Fruit fly (Drosophila melanogaster): ENCODE measurements around the gene Hsp23.

The Hsp23 gene

dm6 chr3L:9377198-9378035 lies 4.3 kb upstream of the Hsp23 start, which contains the start of gene Hsp26 (continued):
- TF ChIP-seq Camta (GFP tag; optimal IDR thresholded peaks at IDR 0.05) (peak; percentile 87), CG7786 (GFP tag; optimal IDR thresholded peaks at IDR 0.05) (peak; percentile 83), fu2 (GFP tag; optimal IDR thresholded peaks at IDR 0.05) (peak; percentile 83), Aef1 (GFP tag; IDR thresholded peaks at IDR 0.05) (peak; percentile 77), ssp (GFP tag; IDR thresholded peaks at IDR 0.05) (peak; percentile 66), tap (tag; optimal IDR thresholded peaks at IDR 0.05) (peak; percentile 71), CG9797 (GFP tag; optimal IDR thresholded peaks at IDR 0.05) (no peak), CG11247 (GFP tag; IDR thresholded peaks at IDR 0.05) (peak; percentile 62), ara (GFP tag; IDR thresholded peaks at IDR 0.05) (peak; percentile 77), Scr (GFP tag; IDR thresholded peaks at IDR 0.05; ENCODE audit: partially characterized antibody) (no peak), CG6175 (GFP tag; IDR thresholded peaks at IDR 0.05) (no peak), chn (GFP tag; optimal IDR thresholded peaks at IDR 0.05) (peak; percentile 79), gcm2 (GFP tag; optimal IDR thresholded peaks at IDR 0.05) (peak; percentile 58), jigr1 (GFP tag; IDR thresholded peaks at IDR 0.05) (0 out of 3 replicates have a peak, but pooled peaks have one; percentile 9), ftz-f1 (GFP tag; optimal IDR thresholded peaks at IDR 0.05) (no peak), CG3847 (GFP tag; IDR thresholded peaks at IDR 0.05) (peak; percentile 66), CG4854 (GFP tag; optimal IDR thresholded peaks at IDR 0.05) (peak; percentile 58), nom (GFP tag; optimal IDR thresholded peaks at IDR 0.05) (peak; percentile 79), al (GFP tag; IDR thresholded peaks at IDR 0.05) (peak; percentile 35; the same call in 1 of the 2 replicates), CG6765 (GFP tag; optimal IDR thresholded peaks at IDR 0.05) (peak; percentile 74), CG1602 (GFP tag; optimal IDR thresholded peaks at IDR 0.05) (peak; percentile 80), hb (GFP tag; IDR thresholded peaks at IDR 0.05; ENCODE audit: partially characterized antibody) (no peak), CG11085 (GFP tag; IDR thresholded peaks at IDR 0.05) (0 out of 2 replicates have a peak, but pooled peaks have one; percentile 23), Bdp1 (GFP tag; optimal IDR thresholded peaks at IDR 0.05) (peak; percentile 70), Ada2b (GFP tag; IDR thresholded peaks at IDR 0.05) (peak; percentile 84), CG16815 (GFP tag; optimal IDR thresholded peaks at IDR 0.05) (peak; percentile 40), Nf-YC (tag; optimal IDR thresholded peaks at IDR 0.05) (peak; percentile 51), ken (GFP tag; IDR thresholded peaks at IDR 0.05) (peak; percentile 85), eve (GFP tag; optimal IDR thresholded peaks at IDR 0.05) (no peak), CG32772 (GFP tag; IDR thresholded peaks at IDR 0.05) (peak; percentile 71), Bgb (GFP tag; IDR thresholded peaks at IDR 0.05; ENCODE audit: partially characterized antibody) (no peak; the same call in 1 of the 2 replicates), Oaz (GFP tag; IDR thresholded peaks at IDR 0.05) (peak; percentile 53; the same call in 1 of the 2 replicates), yki (optimal IDR thresholded peaks at IDR 0.05) (peak; percentile 10), CG14014 (GFP tag; IDR thresholded peaks at IDR 0.05) (peak; percentile 85), tgo (GFP tag; IDR thresholded peaks at IDR 0.05) (peak; percentile 82), MTF-1 (GFP tag; optimal IDR thresholded peaks at IDR 0.05; ENCODE audit: borderline replicate concordance) (peak; percentile 52), h (optimal IDR thresholded peaks at IDR 0.05) (no peak), CG8388 (GFP tag; optimal IDR thresholded peaks at IDR 0.05) (peak; percentile 87), ash1 (GFP tag; optimal IDR thresholded peaks at IDR 0.05) (no peak), zf30C (GFP tag; optimal IDR thresholded peaks at IDR 0.05) (peak; percentile 90), CG10543 (GFP tag; optimal IDR thresholded peaks at IDR 0.05) (peak; percentile 9), peb (GFP tag; IDR thresholded peaks at IDR 0.05) (peak; percentile 72), Kr (GFP tag; optimal IDR thresholded peaks at IDR 0.05) (no peak), oc (tag; optimal IDR thresholded peaks at IDR 0.05) (peak; percentile 86), CG10366 (GFP tag; IDR thresholded peaks at IDR 0.05) (peak; percentile 87), Dll (GFP tag; IDR thresholded peaks at IDR 0.05; ENCODE audit: partially characterized antibody) (peak; percentile 30; the same call in 2 of the 4 replicates), CG14667 (GFP tag; IDR thresholded peaks at IDR 0.05) (peak; percentile 71), Hr3 (GFP tag; optimal IDR thresholded peaks at IDR 0.05) (peak; percentile 80), H15 (GFP tag; IDR thresholded peaks at IDR 0.05) (no peak), pho (GFP tag; optimal IDR thresholded peaks at IDR 0.05) (peak; percentile 83)

Data from whole organism, embryonic.